Worm (Caenorhabditis elegans) whole organism, late embryonic: ENCODE data around the gene unc-47.
A peak's percentile ranks its signal among the peaks of the same experiment; 100 is the strongest.

Experiments used
- C08G9.2 ChIP-seq: sonication (generic microtip); optimal IDR thresholded peaks from 2 replicates; lab custom pipeline; 2016; ENCODE audit warnings: mild to moderate bottlenecking, missing genetic modification characterization, moderate library complexity, missing compliant biosample characterization
- C38D4.7 ChIP-seq: fragments of 200-800 bp; sonication (Bioruptor generic); optimal IDR thresholded peaks from 2 replicates; lab custom pipeline; 2018; ENCODE audit warnings: mild to moderate bottlenecking, missing genetic modification characterization, moderate library complexity, missing compliant biosample characterization
- Y22D7AL.16 ChIP-seq: sonication (generic microtip); optimal IDR thresholded peaks from 2 replicates; lab custom pipeline; 2016; ENCODE audit warnings: missing genetic modification characterization, missing compliant biosample characterization
- ahr-1 ChIP-seq: sonication (generic microtip); optimal IDR thresholded peaks from 2 replicates; lab custom pipeline; 2016; ENCODE audit warnings: missing genetic modification characterization, missing compliant biosample characterization
- ama-1 ChIP-seq: fragments of 150-350 bp; optimal IDR thresholded peaks from 2 replicates; lab custom pipeline; 2014
- ceh-18 ChIP-seq: sonication (generic microtip); optimal IDR thresholded peaks from 2 replicates; lab custom pipeline; 2016; ENCODE audit warnings: missing genetic modification characterization, missing compliant biosample characterization
- ceh-2 ChIP-seq: sonication (generic microtip); optimal IDR thresholded peaks from 2 replicates; lab custom pipeline; 2016; ENCODE audit warnings: missing genotype, missing genetic modification characterization, missing compliant biosample characterization
- ceh-22 ChIP-seq: sonication (generic microtip); optimal IDR thresholded peaks from 2 replicates; lab custom pipeline; 2017; ENCODE audit warnings: missing biosample characterization, missing genetic modification characterization
- ceh-24 ChIP-seq: sonication (generic microtip); optimal IDR thresholded peaks from 2 replicates; lab custom pipeline; 2016; ENCODE audit warnings: mild to moderate bottlenecking, missing genetic modification characterization, missing compliant biosample characterization
- ceh-31 ChIP-seq: sonication (generic microtip); optimal IDR thresholded peaks from 2 replicates; lab custom pipeline; 2016; ENCODE audit warnings: missing genetic modification characterization, missing compliant biosample characterization
- ceh-34 ChIP-seq: sonication (generic microtip); optimal IDR thresholded peaks from 2 replicates; lab custom pipeline; 2016; ENCODE audit warnings: mild to moderate bottlenecking, missing genetic modification characterization, missing compliant biosample characterization
- ceh-45 ChIP-seq: fragments of 200-800 bp; sonication (Bioruptor generic); IDR thresholded peaks from 2 replicates; pipeline ENCODE4 v1.3.6; 2022; ENCODE audit warnings: missing genetic modification reagents, missing genetic modification characterization, missing compliant biosample characterization
- ceh-9 ChIP-seq: sonication (generic microtip); optimal IDR thresholded peaks from 2 replicates; lab custom pipeline; 2016; ENCODE audit warnings: mild to moderate bottlenecking, missing genetic modification characterization, inconsistent platforms, missing compliant biosample characterization
- che-1 ChIP-seq: sonication (generic microtip); optimal IDR thresholded peaks from 2 replicates; lab custom pipeline; 2016; ENCODE audit warnings: mild to moderate bottlenecking, missing genetic modification characterization, missing compliant biosample characterization
- dmd-4 ChIP-seq: sonication (generic microtip); optimal IDR thresholded peaks from 2 replicates; lab custom pipeline; 2016; ENCODE audit warnings: borderline replicate concordance, missing genetic modification characterization, missing compliant biosample characterization
- dve-1 ChIP-seq: sonication (generic microtip); optimal IDR thresholded peaks from 2 replicates; lab custom pipeline; 2017; ENCODE audit warnings: antibody characterized with exemption, mild to moderate bottlenecking, missing genetic modification characterization, missing compliant biosample characterization
- elt-4 ChIP-seq: sonication (generic microtip); optimal IDR thresholded peaks from 2 replicates; lab custom pipeline; 2016; ENCODE audit warnings: missing genetic modification characterization, missing compliant biosample characterization
- eyg-1 ChIP-seq: sonication (generic microtip); optimal IDR thresholded peaks from 2 replicates; lab custom pipeline; 2016; ENCODE audit warnings: missing genotype, missing genetic modification characterization, missing compliant biosample characterization
- fax-1 ChIP-seq: sonication (generic microtip); optimal IDR thresholded peaks from 2 replicates; lab custom pipeline; 2016; ENCODE audit warnings: missing genotype, missing genetic modification characterization, missing compliant biosample characterization
- fkh-6 ChIP-seq: sonication (generic microtip); optimal IDR thresholded peaks from 2 replicates; lab custom pipeline; 2016; ENCODE audit warnings: missing genetic modification characterization, missing compliant biosample characterization
- gmeb-2 ChIP-seq: sonication (generic microtip); optimal IDR thresholded peaks from 2 replicates; lab custom pipeline; 2016; ENCODE audit warnings: missing genetic modification characterization, inconsistent platforms, missing compliant biosample characterization
- hlh-30 ChIP-seq: sonication (generic microtip); optimal IDR thresholded peaks from 2 replicates; lab custom pipeline; 2017; ENCODE audit warnings: antibody characterized with exemption, missing genetic modification characterization, missing compliant biosample characterization; ENCODE audit not compliant: insufficient read depth
- hlh-6 ChIP-seq: sonication (generic microtip); optimal IDR thresholded peaks from 2 replicates; lab custom pipeline; 2016; ENCODE audit warnings: missing genotype, missing genetic modification characterization, missing compliant biosample characterization
- lin-11 ChIP-seq: fragments of 200-800 bp; sonication (Bioruptor generic); optimal IDR thresholded peaks from 2 replicates; lab custom pipeline; 2018; ENCODE audit warnings: mild to moderate bottlenecking, missing genetic modification characterization, missing compliant biosample characterization
- nhr-232 ChIP-seq: sonication (generic microtip); optimal IDR thresholded peaks from 2 replicates; lab custom pipeline; 2016; ENCODE audit warnings: missing genetic modification characterization, missing compliant biosample characterization
- npax-4 ChIP-seq: sonication (generic microtip); optimal IDR thresholded peaks from 2 replicates; lab custom pipeline; 2016; ENCODE audit warnings: missing genetic modification characterization, missing compliant biosample characterization
- pha-4 ChIP-seq: fragments of 150-350 bp; optimal IDR thresholded peaks from 2 replicates; lab custom pipeline; 2018; ENCODE audit warnings: missing biosample characterization, missing genetic modification reagents, missing genetic modification characterization
- pqm-1 ChIP-seq: sonication (generic microtip); optimal IDR thresholded peaks from 2 replicates; lab custom pipeline; 2016; ENCODE audit warnings: missing genetic modification characterization, missing compliant biosample characterization
- pros-1 ChIP-seq: fragments of 150-350 bp; optimal IDR thresholded peaks from 2 replicates; lab custom pipeline; 2014; ENCODE audit warnings: missing biosample characterization, missing genetic modification reagents, missing genetic modification characterization
- rnt-1 ChIP-seq: sonication (generic microtip); optimal IDR thresholded peaks from 2 replicates; lab custom pipeline; 2016; ENCODE audit warnings: missing genetic modification characterization, missing compliant biosample characterization
- sdc-2 ChIP-seq: sonication (generic microtip); optimal IDR thresholded peaks from 2 replicates; lab custom pipeline; 2016; ENCODE audit warnings: missing genotype, missing genetic modification characterization, missing compliant biosample characterization
- sox-4 ChIP-seq: sonication (generic microtip); optimal IDR thresholded peaks from 2 replicates; lab custom pipeline; 2017; ENCODE audit warnings: mild to moderate bottlenecking, missing genetic modification characterization, inconsistent platforms, missing compliant biosample characterization
- tbx-7 ChIP-seq: sonication (generic microtip); optimal IDR thresholded peaks from 2 replicates; lab custom pipeline; 2016; ENCODE audit warnings: missing genotype, missing genetic modification characterization, missing compliant biosample characterization
- ttx-3 ChIP-seq: sonication (generic microtip); optimal IDR thresholded peaks from 2 replicates; lab custom pipeline; 2016; ENCODE audit warnings: missing genetic modification reagents, missing genetic modification characterization, missing compliant biosample characterization
- unc-3 ChIP-seq, 2 experiments: fragments of 200-800 bp in 1 of 2; sonication (Bioruptor generic) in 1 of 2; sonication (generic microtip) in 1 of 2; conservative IDR thresholded peaks in 1 of 2; optimal IDR thresholded peaks in 1 of 2; 2 replicates each; pipeline versions ENCODE4 v1.3.6 to Lab custom; 2016 to 2022; ENCODE audit warnings: missing compliant biosample characterization in 2 of 2, missing genetic modification characterization in 2 of 2, missing genetic modification reagents in 1 of 2
- unc-42 ChIP-seq: sonication (generic microtip); optimal IDR thresholded peaks from 2 replicates; lab custom pipeline; 2016; ENCODE audit warnings: missing genotype, missing genetic modification characterization, missing compliant biosample characterization
- unc-55 ChIP-seq: sonication (generic microtip); optimal IDR thresholded peaks from 2 replicates; lab custom pipeline; 2017; ENCODE audit warnings: missing biosample characterization, missing genetic modification reagents, missing genetic modification characterization
- unc-86 ChIP-seq: sonication (generic microtip); optimal IDR thresholded peaks from 2 replicates; lab custom pipeline; 2016; ENCODE audit warnings: missing genetic modification characterization, missing compliant biosample characterization

Gene unc-47

DNA sequence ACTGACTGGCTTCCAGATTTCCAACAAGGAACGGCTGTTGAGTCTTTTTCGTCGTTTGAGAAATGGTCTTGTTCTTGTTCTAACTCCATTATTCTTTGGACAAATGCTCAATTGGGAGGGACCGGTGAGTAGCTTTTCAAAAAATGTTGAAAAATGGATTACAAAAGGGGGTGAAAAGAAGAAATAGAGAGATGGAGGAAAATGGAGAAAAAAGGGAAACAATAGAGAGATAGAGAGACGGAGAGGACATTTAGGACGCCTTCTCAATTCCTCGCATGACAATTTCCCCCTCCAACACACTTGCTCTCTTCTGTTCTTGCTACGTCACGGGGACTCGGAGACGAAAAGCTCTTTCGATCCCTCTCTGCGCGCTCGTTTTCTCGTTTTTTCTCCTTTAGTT is 33.1 kb downstream of the unc-47 start:
- TF ChIP-seq ceh-34 (tag; lab: Kevin White, UChicago) (no peak), ceh-18 (tag; lab: Kevin White, UChicago) (peak; percentile 18), unc-42 (peak; percentile 89), che-1 (tag; lab: Kevin White, UChicago) (no peak), pqm-1 (tag; lab: Kevin White, UChicago) (no peak), ceh-24 (tag; lab: Kevin White, UChicago) (no peak), elt-4 (no peak), hlh-30 (no peak), ama-1 (lab: Kevin White, UChicago) (no peak), ceh-31 (tag; lab: Kevin White, UChicago) (peak; percentile 62), hlh-6 (tag; lab: Kevin White, UChicago) (no peak)

DNA sequence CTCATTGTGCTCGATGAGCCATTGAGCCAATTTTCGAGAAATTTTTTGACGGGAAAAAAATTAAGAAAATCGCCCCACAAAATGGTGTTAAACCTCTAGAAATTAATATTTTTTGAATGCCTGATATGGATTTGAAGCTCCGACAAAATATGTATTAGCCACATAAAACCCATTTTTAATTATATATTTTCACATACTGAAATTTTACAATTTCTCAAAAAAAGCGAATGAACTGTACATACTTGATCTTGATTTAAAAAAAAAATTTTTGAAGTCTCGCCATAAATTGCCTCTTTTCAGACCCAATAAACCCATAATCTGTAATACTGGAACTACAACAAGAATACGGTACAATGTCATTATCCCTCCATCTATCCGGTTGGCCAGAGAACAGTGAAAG is 33.6 kb downstream of the unc-47 start, which contains the start of gene nac-3:
Gene nac-3, plus strand, starts transcription at position 301 of the 400 bp plus-strand sequence.
- TF ChIP-seq hlh-6 (tag; lab: Kevin White, UChicago) (no peak), elt-4 (no peak), pros-1 (tag; lab: Kevin White, UChicago) (no peak), rnt-1 (tag; lab: Kevin White, UChicago) (no peak), gmeb-2 (tag; lab: Kevin White, UChicago) (no peak), C08G9.2 (no peak), ttx-3 (tag; lab: Kevin White, UChicago) (no peak)

DNA sequence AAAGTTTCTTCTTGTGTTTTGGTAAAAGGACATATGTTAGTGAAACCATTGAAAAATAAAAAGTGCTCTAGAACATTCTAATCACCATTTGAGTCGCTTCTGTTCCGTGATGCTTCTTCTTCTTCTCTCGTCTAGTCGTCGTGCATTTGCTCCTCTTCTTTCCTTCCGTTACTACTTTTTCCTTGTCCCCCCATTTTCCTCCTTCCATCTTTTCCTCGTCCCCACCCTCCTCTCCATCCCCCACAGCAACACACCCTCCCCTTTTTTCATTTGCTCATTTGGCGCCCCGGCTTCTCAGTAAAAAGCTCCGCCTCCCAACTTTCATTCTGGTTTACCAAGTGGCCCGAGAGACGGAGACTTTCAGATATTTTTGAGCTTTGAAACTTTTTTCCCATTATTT is 34.3 kb downstream of the unc-47 start:
- TF ChIP-seq ceh-31 (tag; lab: Kevin White, UChicago) = no peak
- TF ChIP-seq dve-1 = no peak
- no peak for TF ChIP-seq rnt-1 (tag; lab: Kevin White, UChicago)
- TF ChIP-seq Y22D7AL.16 (tag; lab: Kevin White, UChicago) = no peak
- no peak for TF ChIP-seq sdc-2 (tag; lab: Kevin White, UChicago)
- no peak for TF ChIP-seq fax-1 (tag; lab: Kevin White, UChicago)
- TF ChIP-seq sox-4 = no peak
- TF ChIP-seq ceh-9 = no peak
- no peak for TF ChIP-seq elt-4
- no peak for TF ChIP-seq unc-55 (GFP tag; lab: Kevin White, UChicago)
- TF ChIP-seq pha-4 (tag; lab: Kevin White, UChicago) = no peak
- TF ChIP-seq fkh-6 = no peak
- no peak for TF ChIP-seq eyg-1 (tag; lab: Kevin White, UChicago)
- no peak for TF ChIP-seq unc-86
- no peak for TF ChIP-seq hlh-30
- TF ChIP-seq ceh-45 (GFP tag; lab: Robert Waterston, UW) = no peak
- TF ChIP-seq dmd-4 = no peak
- no peak for TF ChIP-seq lin-11

DNA sequence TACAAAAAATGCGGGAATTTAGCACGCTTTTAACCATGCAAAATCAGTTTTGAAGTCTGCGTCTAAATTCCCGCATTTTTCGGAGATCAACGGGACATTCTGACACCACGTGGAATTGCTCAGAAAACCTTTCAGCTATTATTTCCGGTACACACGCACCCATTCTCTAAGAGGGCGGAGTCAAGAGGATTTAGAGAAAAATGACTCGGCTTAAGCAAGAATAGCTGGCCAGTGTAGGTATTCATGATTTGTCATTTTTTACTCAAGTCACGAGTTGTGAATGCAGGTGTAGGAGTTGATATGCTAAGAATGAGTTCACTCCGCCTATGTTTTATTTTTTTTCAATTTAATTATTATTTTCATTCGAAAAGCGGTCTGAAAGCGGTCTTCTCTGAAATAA is 35.4 kb downstream of the unc-47 start:
- no peak for TF ChIP-seq nhr-232 (tag; lab: Kevin White, UChicago)
- no peak for TF ChIP-seq dmd-4
- TF ChIP-seq ahr-1 (tag; lab: Kevin White, UChicago) = no peak
- TF ChIP-seq npax-4 = no peak
- TF ChIP-seq sdc-2 (tag; lab: Kevin White, UChicago) = no peak
- TF ChIP-seq tbx-7 (tag; lab: Kevin White, UChicago) = no peak

DNA sequence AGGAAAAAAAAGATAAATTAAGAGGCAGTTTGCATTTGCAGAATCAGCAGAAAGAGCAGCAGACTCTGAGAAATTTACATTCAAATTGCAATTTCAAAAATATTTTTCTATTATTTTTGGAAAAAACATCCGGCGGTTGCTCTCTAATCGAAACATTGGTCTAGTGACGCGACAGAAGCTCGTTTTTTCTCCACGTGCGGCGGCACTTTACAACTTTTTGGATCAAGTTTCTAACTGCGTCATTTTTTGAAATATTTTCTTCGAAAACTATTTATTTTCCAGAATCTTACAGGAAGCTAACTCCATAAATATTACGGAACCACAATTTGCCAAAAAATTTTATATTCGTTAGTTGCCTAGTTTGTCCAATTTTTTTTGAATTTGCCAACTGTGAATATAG is 36.1 kb downstream of the unc-47 start:
- no peak for TF ChIP-seq C38D4.7 (GFP tag; lab: Kevin White, UChicago)
- no peak for TF ChIP-seq pqm-1 (tag; lab: Kevin White, UChicago)
- TF ChIP-seq ceh-22 = no peak
- no peak for TF ChIP-seq ceh-2
- TF ChIP-seq unc-86 = no peak
- TF ChIP-seq hlh-30 = no peak
- TF ChIP-seq unc-3 (GFP tag; conservative IDR thresholded peaks at IDR 0.05; lab: Robert Waterston, UW) = no peak
- no peak for TF ChIP-seq unc-3 (tag; optimal IDR thresholded peaks at IDR 0.05; lab: Kevin White, UChicago)
